Fruit fly (Drosophila melanogaster): Measurements from ENCODE around the gene wgn.

The wgn gene

dm6 chrX:18647961-18648360 lies 13.3 kb upstream of the wgn start, which contains the start of gene Nup35 (continued):
- peak; percentile 77; the same call in 2 of the 3 replicates for TF ChIP-seq Opbp (GFP tag; IDR thresholded peaks at IDR 0.05; ENCODE audit: partially characterized antibody)
- no peak for TF ChIP-seq Stat92E (GFP tag; optimal IDR thresholded peaks at IDR 0.05)
- TF ChIP-seq ac (GFP tag; optimal IDR thresholded peaks at IDR 0.05): no peak
- no peak for TF ChIP-seq dm (GFP tag; optimal IDR thresholded peaks at IDR 0.05)
- TF ChIP-seq CG2678 (tag; optimal IDR thresholded peaks at IDR 0.05): no peak
- TF ChIP-seq CG17359 (tag; optimal IDR thresholded peaks at IDR 0.05): no peak
- TF ChIP-seq CG18599 (GFP tag; optimal IDR thresholded peaks at IDR 0.05): no peak
- TF ChIP-seq tap (tag; optimal IDR thresholded peaks at IDR 0.05): no peak
- TF ChIP-seq CG9797 (GFP tag; optimal IDR thresholded peaks at IDR 0.05): peak; percentile 35
- TF ChIP-seq CG15696 (tag; optimal IDR thresholded peaks at IDR 0.05): no peak
- no peak for TF ChIP-seq Fer3 (tag; optimal IDR thresholded peaks at IDR 0.05)
- no peak for TF ChIP-seq en (GFP tag; optimal IDR thresholded peaks at IDR 0.05)
- no peak for TF ChIP-seq CG7786 (GFP tag; optimal IDR thresholded peaks at IDR 0.05)
- TF ChIP-seq vnd (GFP tag; IDR thresholded peaks at IDR 0.05; ENCODE audit: partially characterized antibody): peak; percentile 63
- no peak for TF ChIP-seq Antp (GFP tag; optimal IDR thresholded peaks at IDR 0.05)
- TF ChIP-seq cg (GFP tag; optimal IDR thresholded peaks at IDR 0.05): no peak
- TF ChIP-seq CG17186 (GFP tag; optimal IDR thresholded peaks at IDR 0.05): peak; percentile 2
- no peak for TF ChIP-seq bowl (GFP tag; IDR thresholded peaks at IDR 0.05)
- TF ChIP-seq toy (GFP tag; IDR thresholded peaks at IDR 0.05): no peak
- no peak for TF ChIP-seq CG1529 (GFP tag; optimal IDR thresholded peaks at IDR 0.05)
- no peak for TF ChIP-seq CG8089 (GFP tag; optimal IDR thresholded peaks at IDR 0.05)
- peak; percentile 78 for TF ChIP-seq knrl (GFP tag; IDR thresholded peaks at IDR 0.05; ENCODE audit: partially characterized antibody)
- peak; percentile 46; the same call in 1 of the 3 replicates for TF ChIP-seq zen2 (GFP tag; IDR thresholded peaks at IDR 0.05; ENCODE audit: partially characterized antibody)
- TF ChIP-seq Blimp-1 (GFP tag; optimal IDR thresholded peaks at IDR 0.05): no peak
- TF ChIP-seq Myb (GFP tag; optimal IDR thresholded peaks at IDR 0.05): peak; percentile 60
- TF ChIP-seq p53 (GFP tag; optimal IDR thresholded peaks at IDR 0.05): no peak
- TF ChIP-seq CG16863 (GFP tag; optimal IDR thresholded peaks at IDR 0.05): no peak
- TF ChIP-seq CG3995 (GFP tag; optimal IDR thresholded peaks at IDR 0.05): peak; percentile 4
- no peak for TF ChIP-seq CG8944 (GFP tag; optimal IDR thresholded peaks at IDR 0.05)
- no peak for TF ChIP-seq Atf3 (GFP tag; optimal IDR thresholded peaks at IDR 0.05)
- no peak for TF ChIP-seq dysf (GFP tag; IDR thresholded peaks at IDR 0.05)
- TF ChIP-seq ewg (GFP tag; optimal IDR thresholded peaks at IDR 0.05): no peak
- TF ChIP-seq CG17612 (GFP tag; IDR thresholded peaks at IDR 0.05): no peak
- TF ChIP-seq cas (GFP tag; IDR thresholded peaks at IDR 0.05): no peak
- TF ChIP-seq Bteb2 (GFP tag; optimal IDR thresholded peaks at IDR 0.05): no peak
- no peak for TF ChIP-seq CG10321 (GFP tag; IDR thresholded peaks at IDR 0.05)
- TF ChIP-seq CG4854 (GFP tag; optimal IDR thresholded peaks at IDR 0.05): no peak
- no peak for TF ChIP-seq Hmx (GFP tag; optimal IDR thresholded peaks at IDR 0.05)
- TF ChIP-seq Dll (GFP tag; IDR thresholded peaks at IDR 0.05; ENCODE audit: partially characterized antibody): peak; percentile 80
- peak; percentile 36 for TF ChIP-seq sens (GFP tag)
- no peak for TF ChIP-seq CG12104 (GFP tag; optimal IDR thresholded peaks at IDR 0.05)
- no peak for TF ChIP-seq CG17568 (GFP tag; optimal IDR thresholded peaks at IDR 0.05)
- TF ChIP-seq CG12071 (GFP tag; optimal IDR thresholded peaks at IDR 0.05): no peak
- TF ChIP-seq HLH4C (GFP tag; IDR thresholded peaks at IDR 0.05; ENCODE audit: partially characterized antibody): peak; percentile 76
- TF ChIP-seq slp2 (GFP tag; optimal IDR thresholded peaks at IDR 0.05): no peak
- TF ChIP-seq luna (GFP tag; optimal IDR thresholded peaks at IDR 0.05): no peak
- no peak for TF ChIP-seq slbo (GFP tag; IDR thresholded peaks at IDR 0.05)
- no peak for TF ChIP-seq CG10267 (tag; optimal IDR thresholded peaks at IDR 0.05)
- TF ChIP-seq fd102C (GFP tag; optimal IDR thresholded peaks at IDR 0.05): no peak
- TF ChIP-seq br (optimal IDR thresholded peaks at IDR 0.05): no peak
- no peak for TF ChIP-seq nau (GFP tag; optimal IDR thresholded peaks at IDR 0.05)
